Worm (Caenorhabditis elegans) whole organism, L3 larva: ENCODE results near the gene glt-5.
"Not testable (repeated sequence)": the region's sequence is repeated elsewhere in the genome, so short reads cannot be mapped to it uniquely, and the experiment has no call there.

Experiments
- ZK546.5 ChIP-seq: sonication (generic microtip); optimal IDR thresholded peaks from 2 replicates; lab custom pipeline; 2017; ENCODE audit warnings: missing biosample characterization, missing genetic modification characterization
- aly-2 ChIP-seq: fragments of 150-350 bp; optimal IDR thresholded peaks from 2 replicates; lab custom pipeline; 2014; ENCODE audit warnings: missing biosample characterization, missing genetic modification characterization
- ceh-9 ChIP-seq: sonication (generic microtip); optimal IDR thresholded peaks from 2 replicates; lab custom pipeline; 2018; ENCODE audit warnings: missing biosample characterization, missing genetic modification characterization
- egl-27 ChIP-seq: sonication (generic microtip); optimal IDR thresholded peaks from 4 replicates; lab custom pipeline; 2017; ENCODE audit warnings: missing biosample characterization, missing genetic modification reagents, missing genetic modification characterization
- elt-2 ChIP-seq: sonication (generic microtip); optimal IDR thresholded peaks from 2 replicates; lab custom pipeline; 2016; ENCODE audit warnings: missing genetic modification reagents, mild to moderate bottlenecking, missing genetic modification characterization, missing compliant biosample characterization
- lin-15B ChIP-seq: fragments of 150-350 bp; optimal IDR thresholded peaks from 2 replicates; lab custom pipeline; 2014; ENCODE audit warnings: missing biosample characterization, missing genetic modification characterization
- nhr-11 ChIP-seq: fragments of 150-350 bp; optimal IDR thresholded peaks from 2 replicates; lab custom pipeline; 2014; ENCODE audit warnings: missing biosample characterization, missing genetic modification characterization
- nhr-237 ChIP-seq: fragments of 150-350 bp; optimal IDR thresholded peaks from 2 replicates; lab custom pipeline; 2014; ENCODE audit warnings: missing biosample characterization, missing genetic modification characterization
- nhr-28 ChIP-seq: fragments of 150-350 bp; optimal IDR thresholded peaks from 2 replicates; lab custom pipeline; 2014; ENCODE audit warnings: missing biosample characterization, missing genetic modification characterization
- nhr-77 ChIP-seq: fragments of 150-350 bp; optimal IDR thresholded peaks from 2 replicates; lab custom pipeline; 2014; ENCODE audit warnings: missing biosample characterization, missing genetic modification characterization
- snpc-4 ChIP-seq: fragments of 150-350 bp; optimal IDR thresholded peaks from 2 replicates; lab custom pipeline; 2014; ENCODE audit warnings: missing biosample characterization, missing genetic modification characterization
- unc-39 ChIP-seq: sonication (generic microtip); optimal IDR thresholded peaks from 4 replicates; lab custom pipeline; 2017; ENCODE audit warnings: missing biosample characterization, missing genetic modification characterization
- unc-62 ChIP-seq: fragments of 150-350 bp; sonication (generic microtip); optimal IDR thresholded peaks from 4 replicates; lab custom pipeline; 2014; ENCODE audit warnings: missing biosample characterization, missing genetic modification reagents, missing genetic modification characterization

- not testable (repeated sequence) for TF ChIP-seq egl-27; lin-15B (tag; lab: Kevin White, UChicago); nhr-28 (tag; lab: Kevin White, UChicago); ZK546.5 (tag; lab: Kevin White, UChicago); nhr-77; nhr-237; unc-39; nhr-11 (tag; lab: Kevin White, UChicago); unc-62 (GFP tag; lab: Kevin White, UChicago); aly-2 (tag; lab: Kevin White, UChicago); snpc-4; ceh-9 (tag; lab: Kevin White, UChicago)
- TF ChIP-seq elt-2 (tag; lab: Kevin White, UChicago): peak; percentile 43
Measured at ce11 chrII:9731810-9732209, 23.1 kb upstream of the glt-5 start, which contains the start of gene mab-3.
